Fruit fly (Drosophila melanogaster) whole organism, embryonic: Measurements from ENCODE around the gene CG18748.
A peak's percentile ranks its signal among the peaks of the same experiment; 100 is the strongest.

Experiments
- Aef1 ChIP-seq: fragments of 200-800 bp; sonication (Bioruptor generic); IDR thresholded peaks from 3 replicates; pipeline ENCODE4 v1.3.6; 2022; ENCODE audit warnings: missing biosample characterization, missing genetic modification characterization
- Bgb ChIP-seq: fragments of 200-800 bp; sonication (Bioruptor generic); IDR thresholded peaks from 2 replicates; pipeline ENCODE4 v1.3.6; 2022; ENCODE audit warnings: missing biosample characterization, missing genetic modification characterization; ENCODE audit not compliant: partially characterized antibody
- CG10209 ChIP-seq: fragments of 200-800 bp; sonication (Bioruptor generic); optimal IDR thresholded peaks from 3 replicates; lab custom pipeline; 2017; ENCODE audit warnings: missing biosample characterization, mild to moderate bottlenecking, missing genetic modification characterization, missing genetic modification reagents
- CG1024 ChIP-seq: fragments of 200-800 bp; sonication (Bioruptor generic); IDR thresholded peaks from 2 replicates; pipeline ENCODE4 v1.3.6; 2022; ENCODE audit warnings: missing biosample characterization, missing genetic modification characterization
- CG10543 ChIP-seq: fragments of 200-800 bp; sonication (Bioruptor generic); optimal IDR thresholded peaks from 3 replicates; lab custom pipeline; 2017; ENCODE audit warnings: missing biosample characterization, mild to moderate bottlenecking, missing genetic modification characterization, moderate library complexity
- CG13123 ChIP-seq: fragments of 200-800 bp; sonication (Bioruptor generic); optimal IDR thresholded peaks from 2 replicates; lab custom pipeline; 2016; ENCODE audit warnings: missing biosample characterization, missing genetic modification characterization
- CG17912 ChIP-seq: fragments of 200-800 bp; sonication (Bioruptor generic); optimal IDR thresholded peaks from 2 replicates; lab custom pipeline; 2018; ENCODE audit warnings: missing biosample characterization, mild to moderate bottlenecking, missing genetic modification characterization
- CG18599 ChIP-seq: fragments of 200-800 bp; sonication (Bioruptor generic); optimal IDR thresholded peaks from 3 replicates; lab custom pipeline; 2017; ENCODE audit warnings: missing biosample characterization, missing genetic modification characterization, mild to moderate bottlenecking, moderate library complexity, missing genetic modification reagents
- CG2129 ChIP-seq: fragments of 200-800 bp; sonication (Bioruptor generic); IDR thresholded peaks from 2 replicates; pipeline ENCODE4 v1.3.6; 2022; ENCODE audit warnings: missing biosample characterization, missing genetic modification characterization; ENCODE audit not compliant: partially characterized antibody
- CG3281 ChIP-seq: fragments of 200-800 bp; sonication (Bioruptor generic); optimal IDR thresholded peaks from 3 replicates; lab custom pipeline; 2017; ENCODE audit warnings: missing biosample characterization, mild to moderate bottlenecking, missing genetic modification characterization
- CG33557 ChIP-seq: fragments of 200-800 bp; sonication (Bioruptor generic); optimal IDR thresholded peaks from 2 replicates; lab custom pipeline; 2019; ENCODE audit warnings: missing biosample characterization, mild to moderate bottlenecking, missing genetic modification characterization, moderate library complexity
- CG34376 ChIP-seq: fragments of 200-800 bp; sonication (Bioruptor generic); optimal IDR thresholded peaks from 2 replicates; lab custom pipeline; 2018; ENCODE audit warnings: missing biosample characterization, mild to moderate bottlenecking, missing genetic modification characterization
- CG43689 ChIP-seq: fragments of 200-800 bp; sonication (Bioruptor generic); IDR thresholded peaks from 2 replicates; pipeline ENCODE4 v1.3.6; 2022; ENCODE audit warnings: missing biosample characterization, missing genetic modification characterization
- CG6175 ChIP-seq: fragments of 200-800 bp; sonication (Bioruptor generic); IDR thresholded peaks from 3 replicates; pipeline ENCODE4 v1.3.6; 2022; ENCODE audit warnings: missing biosample characterization, missing genetic modification characterization
- CG6272 ChIP-seq: fragments of 200-800 bp; sonication (Bioruptor generic); IDR thresholded peaks from 2 replicates; pipeline ENCODE4 v1.3.6; 2022; ENCODE audit warnings: missing biosample characterization, missing genetic modification characterization
- CG6689 ChIP-seq: fragments of 200-800 bp; sonication (Bioruptor generic); IDR thresholded peaks from 2 replicates; pipeline ENCODE4 v1.3.6; 2022; ENCODE audit warnings: missing biosample characterization, missing genetic modification characterization
- CG7357 ChIP-seq: fragments of 200-800 bp; sonication (Bioruptor generic); IDR thresholded peaks from 3 replicates; pipeline ENCODE4 v1.3.6; 2022; ENCODE audit warnings: missing biosample characterization, missing genetic modification characterization
- CoRest ChIP-seq: fragments of 200-800 bp; sonication (Bioruptor generic); optimal IDR thresholded peaks from 3 replicates; lab custom pipeline; 2018; ENCODE audit warnings: missing biosample characterization, mild to moderate bottlenecking, missing genetic modification characterization, moderate library complexity
- Deaf1 ChIP-seq: fragments of 200-800 bp; optimal IDR thresholded peaks from 3 replicates; lab custom pipeline; 2019; ENCODE audit warnings: missing biosample characterization, mild to moderate bottlenecking, missing genetic modification characterization, moderate library complexity
- Dp ChIP-seq: fragments of 200-800 bp; sonication (Bioruptor generic); optimal IDR thresholded peaks from 2 replicates; lab custom pipeline; 2018; ENCODE audit warnings: missing biosample characterization, mild to moderate bottlenecking, missing genetic modification characterization, moderate library complexity
- Dref ChIP-seq: fragments of 200-800 bp; sonication (Bioruptor generic); IDR thresholded peaks from 2 replicates; pipeline ENCODE4 v1.3.6; 2022; ENCODE audit warnings: missing biosample characterization, missing genetic modification characterization
- ERR ChIP-seq: fragments of 200-800 bp; sonication (Bioruptor generic); optimal IDR thresholded peaks from 2 replicates; lab custom pipeline; 2016; ENCODE audit warnings: missing biosample characterization, missing genetic modification characterization
- GATAe ChIP-seq: fragments of 200-800 bp; sonication (Bioruptor generic); conservative IDR thresholded peaks from 2 replicates; pipeline ENCODE4 v1.3.6; 2022; ENCODE audit warnings: missing biosample characterization, missing genetic modification characterization
- HLH3B ChIP-seq: fragments of 200-800 bp; sonication (Bioruptor generic); IDR thresholded peaks from 2 replicates; pipeline ENCODE4 v1.3.6; 2022; ENCODE audit warnings: missing biosample characterization, missing genetic modification characterization
- HmgZ ChIP-seq: fragments of 200-800 bp; sonication (Bioruptor generic); optimal IDR thresholded peaks from 2 replicates; lab custom pipeline; 2018; ENCODE audit warnings: missing biosample characterization, mild to moderate bottlenecking, missing genetic modification characterization
- Jarid2 ChIP-seq: fragments of 200-800 bp; sonication (Bioruptor generic); optimal IDR thresholded peaks from 3 replicates; lab custom pipeline; 2017; ENCODE audit warnings: mild to moderate bottlenecking, missing biosample characterization, missing genetic modification reagents, missing genetic modification characterization
- MBD-R2 ChIP-seq: fragments of 200-800 bp; sonication (Bioruptor generic); IDR thresholded peaks from 2 replicates; pipeline ENCODE4 v1.3.6; 2022; ENCODE audit warnings: missing biosample characterization, missing genetic modification characterization
- NC2β ChIP-seq: fragments of 200-800 bp; sonication (Bioruptor generic); optimal IDR thresholded peaks from 2 replicates; lab custom pipeline; 2016; ENCODE audit warnings: missing biosample characterization, missing genetic modification characterization
- NK7.1 ChIP-seq: fragments of 200-800 bp; sonication (Bioruptor generic); optimal IDR thresholded peaks from 3 replicates; lab custom pipeline; 2016; ENCODE audit warnings: missing biosample characterization, missing genetic modification characterization
- Opbp ChIP-seq: fragments of 200-800 bp; sonication (Bioruptor generic); IDR thresholded peaks from 3 replicates; pipeline ENCODE4 v1.3.6; 2022; ENCODE audit warnings: missing biosample characterization, missing genetic modification characterization; ENCODE audit not compliant: partially characterized antibody
- Optix ChIP-seq: fragments of 200-800 bp; sonication (Bioruptor generic); IDR thresholded peaks from 3 replicates; pipeline ENCODE4 v1.3.6; 2022; ENCODE audit warnings: missing biosample characterization, missing genetic modification characterization
- Poxn ChIP-seq: fragments of 200-800 bp; sonication (Bioruptor generic); IDR thresholded peaks from 2 replicates; pipeline ENCODE4 v1.3.6; 2022; ENCODE audit warnings: missing biosample characterization, missing genetic modification characterization
- en ChIP-seq: fragments of 200-800 bp; sonication (Bioruptor generic); optimal IDR thresholded peaks from 2 replicates; lab custom pipeline; 2016; ENCODE audit warnings: missing biosample characterization, missing genetic modification characterization
- exex ChIP-seq: fragments of 200-800 bp; sonication (Bioruptor generic); optimal IDR thresholded peaks from 4 replicates; lab custom pipeline; 2018; ENCODE audit warnings: missing biosample characterization, mild to moderate bottlenecking, missing genetic modification characterization, moderate library complexity
- gcm2 ChIP-seq: fragments of 200-800 bp; sonication (Bioruptor generic); optimal IDR thresholded peaks from 2 replicates; lab custom pipeline; 2016; ENCODE audit warnings: missing biosample characterization, missing genetic modification characterization
- gsb ChIP-seq: fragments of 200-800 bp; sonication (Bioruptor generic); IDR thresholded peaks from 2 replicates; pipeline ENCODE4 v1.3.6; 2022; ENCODE audit warnings: missing biosample characterization, missing genetic modification characterization
- jing ChIP-seq: fragments of 200-800 bp; sonication (Bioruptor generic); optimal IDR thresholded peaks from 2 replicates; lab custom pipeline; 2018; ENCODE audit warnings: missing biosample characterization, mild to moderate bottlenecking, missing genetic modification characterization
- kay ChIP-seq: fragments of 200-800 bp; sonication (Bioruptor generic); optimal IDR thresholded peaks from 2 replicates; lab custom pipeline; 2016; ENCODE audit warnings: missing biosample characterization, missing genetic modification characterization
- lab ChIP-seq: fragments of 200-800 bp; sonication (Bioruptor generic); optimal IDR thresholded peaks from 3 replicates; lab custom pipeline; 2017; ENCODE audit warnings: missing biosample characterization, missing genetic modification characterization, mild to moderate bottlenecking, moderate library complexity, missing genetic modification reagents
- mirr ChIP-seq: fragments of 200-800 bp; sonication (Bioruptor generic); optimal IDR thresholded peaks from 3 replicates; lab custom pipeline; 2018; ENCODE audit warnings: missing biosample characterization, mild to moderate bottlenecking, missing genetic modification characterization
- onecut ChIP-seq: fragments of 200-800 bp; sonication (Bioruptor generic); IDR thresholded peaks from 2 replicates; pipeline ENCODE4 v1.3.6; 2022; ENCODE audit warnings: missing biosample characterization, missing genetic modification characterization
- otp ChIP-seq: fragments of 200-800 bp; sonication (Bioruptor generic); IDR thresholded peaks from 3 replicates; pipeline ENCODE4, ENCODE4 v1.3.6; 2022; ENCODE audit warnings: missing biosample characterization, missing genetic modification characterization
- pho ChIP-seq: fragments of 200-800 bp; sonication (Bioruptor generic); optimal IDR thresholded peaks from 2 replicates; lab custom pipeline; 2016; ENCODE audit warnings: missing biosample characterization, missing genetic modification characterization
- pum ChIP-seq: fragments of 200-800 bp; sonication (Bioruptor generic); optimal IDR thresholded peaks from 2 replicates; lab custom pipeline; 2016; ENCODE audit warnings: missing biosample characterization, missing genetic modification characterization
- row ChIP-seq: fragments of 200-800 bp; sonication (Bioruptor generic); IDR thresholded peaks from 3 replicates; pipeline ENCODE4 v1.3.6; 2022; ENCODE audit warnings: missing biosample characterization, missing genetic modification characterization
- so ChIP-seq: fragments of 200-800 bp; sonication (Bioruptor generic); IDR thresholded peaks from 3 replicates; pipeline ENCODE4 v1.3.6; 2022; ENCODE audit warnings: missing biosample characterization, missing genetic modification characterization
- sug ChIP-seq: fragments of 200-800 bp; optimal IDR thresholded peaks from 2 replicates; lab custom pipeline; 2019; ENCODE audit warnings: missing biosample characterization, mild to moderate bottlenecking, missing genetic modification characterization, moderate library complexity
- tap ChIP-seq: fragments of 200-800 bp; optimal IDR thresholded peaks from 3 replicates; lab custom pipeline; 2019; ENCODE audit warnings: missing biosample characterization, mild to moderate bottlenecking, missing genetic modification characterization, moderate library complexity
- tio ChIP-seq: fragments of 200-800 bp; sonication (Bioruptor generic); optimal IDR thresholded peaks from 2 replicates; lab custom pipeline; 2017; ENCODE audit warnings: missing biosample characterization, missing genetic modification characterization, inconsistent platforms
- unpg ChIP-seq: fragments of 200-800 bp; sonication (Bioruptor generic); optimal IDR thresholded peaks from 3 replicates; lab custom pipeline; 2018; ENCODE audit warnings: missing biosample characterization, mild to moderate bottlenecking, missing genetic modification characterization, moderate library complexity

The CG18748 gene

dm6 chr3R:7793855-7794254, 6.1 kb upstream of the CG18748 start, which contains the start of gene CG2641 (continued):
- TF ChIP-seq NK7.1 (GFP tag; lab: Kevin White, UChicago) (no peak), Bgb (GFP tag; lab: Robert Waterston, UW) (no peak), CG13123 (GFP tag; lab: Kevin White, UChicago) (no peak), CoRest (tag; lab: Kevin White, UChicago) (no peak), Dp (no peak), otp (no peak), CG2129 (GFP tag; lab: Robert Waterston, UW) (no peak), tap (no peak)
- TF ChIP-seq, all 482 proteins: peak for 29

DNA sequence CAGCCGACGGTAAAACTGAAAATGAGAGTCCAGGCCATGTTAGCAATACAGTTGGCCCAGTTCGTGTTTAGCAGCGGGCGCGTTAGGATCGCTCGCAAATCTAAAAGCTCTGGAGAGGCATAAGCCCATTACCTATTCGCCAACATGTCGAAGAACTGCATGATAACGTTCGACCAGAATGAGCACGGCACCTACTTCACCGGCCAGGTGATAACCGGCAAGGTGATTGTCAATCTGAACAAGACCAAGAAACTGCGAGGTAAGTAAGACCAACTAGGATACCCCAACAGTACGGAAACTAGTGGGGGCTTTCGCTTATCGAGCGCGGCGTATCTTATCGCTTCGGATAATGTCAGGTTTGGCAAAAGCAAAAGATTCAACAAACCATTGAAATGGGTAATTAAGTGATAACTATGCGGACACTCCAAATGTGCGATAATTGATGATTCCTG, 2.9 kb upstream of the CG18748 start, which contains the start of gene CG10086:
TSS of gene CG10086 (plus strand) at position 51 of the 452 bp plus-strand sequence.
- TF ChIP-seq Jarid2 (GFP tag; lab: Kevin White, UChicago) = peak; percentile 1
- TF ChIP-seq pho = no peak
- TF ChIP-seq CG6175 (GFP tag; lab: Robert Waterston, UW) = no peak
- TF ChIP-seq CG18599 = peak; percentile 34
- TF ChIP-seq mirr (GFP tag; lab: Kevin White, UChicago) = peak; percentile 83
- peak; percentile 86 for TF ChIP-seq CG34376 (GFP tag; lab: Kevin White, UChicago)
- peak; percentile 94 for TF ChIP-seq sug (tag; lab: Kevin White, UChicago)
- TF ChIP-seq row = no peak
- TF ChIP-seq GATAe (GFP tag; lab: Robert Waterston, UW) = peak; percentile 79
- TF ChIP-seq NC2β (GFP tag; lab: Kevin White, UChicago) = no peak
- no peak for TF ChIP-seq kay (GFP tag; lab: Kevin White, UChicago)
- TF ChIP-seq Dref (GFP tag; lab: Robert Waterston, UW) = no peak
- no peak for TF ChIP-seq CG10209 (GFP tag; lab: Kevin White, UChicago)
- TF ChIP-seq so (GFP tag; lab: Robert Waterston, UW) = 0 out of 3 replicates have a peak, but pooled peaks have one; percentile 19
- TF ChIP-seq Aef1 (GFP tag; lab: Robert Waterston, UW) = no peak
- no peak for TF ChIP-seq HLH3B (GFP tag; lab: Robert Waterston, UW)
- TF ChIP-seq pum (GFP tag; lab: Kevin White, UChicago) = no peak
- TF ChIP-seq CG3281 (GFP tag; lab: Kevin White, UChicago) = no peak
- TF ChIP-seq en (GFP tag; lab: Kevin White, UChicago) = no peak
- TF ChIP-seq Poxn (GFP tag; lab: Robert Waterston, UW) = no peak
- TF ChIP-seq CG43689 (GFP tag; lab: Robert Waterston, UW) = no peak
- TF ChIP-seq MBD-R2 = no peak
- no peak for TF ChIP-seq Optix (GFP tag; lab: Robert Waterston, UW)
- TF ChIP-seq gcm2 (GFP tag; lab: Kevin White, UChicago) = no peak
- TF ChIP-seq HmgZ (tag; lab: Kevin White, UChicago) = peak; percentile 51
- no peak for TF ChIP-seq Opbp
- TF ChIP-seq lab = peak; percentile 38
- no peak for TF ChIP-seq ERR (GFP tag; lab: Kevin White, UChicago)
- no peak for TF ChIP-seq CG6272 (GFP tag; lab: Robert Waterston, UW)
- 0 out of 2 replicates have a peak, but pooled peaks have one; percentile 4 for TF ChIP-seq CG6689 (GFP tag; lab: Robert Waterston, UW)
- TF ChIP-seq tio (GFP tag; lab: Kevin White, UChicago) = no peak
- TF ChIP-seq jing (GFP tag; lab: Kevin White, UChicago) = no peak
- no peak for TF ChIP-seq onecut
- TF ChIP-seq CG33557 = no peak
- TF ChIP-seq Deaf1 = peak; percentile 37
- no peak for TF ChIP-seq gsb (GFP tag; lab: Robert Waterston, UW)
- TF ChIP-seq CG10543 (GFP tag; lab: Kevin White, UChicago) = peak; percentile 32
- TF ChIP-seq exex (tag; lab: Kevin White, UChicago) = peak; percentile 99
- no peak for TF ChIP-seq CG17912 (GFP tag; lab: Kevin White, UChicago)
- no peak for TF ChIP-seq CG1024 (GFP tag; lab: Robert Waterston, UW)
- TF ChIP-seq unpg = no peak
- TF ChIP-seq CG7357 (GFP tag; lab: Robert Waterston, UW) = no peak
